Worm (Caenorhabditis elegans) whole organism, midembryonic: Measurements from ENCODE around the gene F14D2.14.

Experiments used
- T22C8.4 ChIP-seq: fragments of 200-800 bp; sonication (Bioruptor generic); IDR thresholded peaks from 2 replicates; pipeline ENCODE4 v1.3.6; 2022; ENCODE audit warnings: missing genetic modification characterization, missing compliant biosample characterization
- cog-1 ChIP-seq: sonication (generic microtip); optimal IDR thresholded peaks from 2 replicates; lab custom pipeline; 2016; ENCODE audit warnings: missing genetic modification characterization, missing compliant biosample characterization
- flt-1 ChIP-seq: fragments of 200-800 bp; sonication (Bioruptor generic); IDR thresholded peaks from 2 replicates; pipeline ENCODE4 v1.3.6; 2022; ENCODE audit warnings: missing genetic modification characterization, missing compliant biosample characterization
- klf-2 ChIP-seq: fragments of 200-800 bp; sonication (Bioruptor generic); conservative IDR thresholded peaks from 2 replicates; pipeline ENCODE4 v1.3.6; 2022; ENCODE audit warnings: missing genetic modification reagents, missing genetic modification characterization, missing compliant biosample characterization
- med-1 ChIP-seq: sonication (generic microtip); optimal IDR thresholded peaks from 2 replicates; lab custom pipeline; 2017; ENCODE audit warnings: missing genetic modification characterization, mild to moderate bottlenecking, missing compliant biosample characterization, antibody characterized with exemption, missing genetic modification reagents; ENCODE audit not compliant: insufficient read depth
- ref-1 ChIP-seq: fragments of 200-800 bp; sonication (Bioruptor generic); conservative IDR thresholded peaks from 2 replicates; pipeline ENCODE4 v1.3.6; 2022; ENCODE audit warnings: missing genetic modification reagents, missing genetic modification characterization, missing compliant biosample characterization
- tab-1 ChIP-seq: fragments of 200-800 bp; sonication (Bioruptor generic); IDR thresholded peaks from 2 replicates; pipeline ENCODE4 v1.3.6; 2022; ENCODE audit warnings: missing genetic modification characterization, missing compliant biosample characterization
- ztf-23 ChIP-seq: fragments of 200-800 bp; sonication (Bioruptor generic); IDR thresholded peaks from 2 replicates; pipeline ENCODE4 v1.3.6; 2022; ENCODE audit warnings: missing genetic modification reagents, missing genetic modification characterization, missing compliant biosample characterization

DNA sequence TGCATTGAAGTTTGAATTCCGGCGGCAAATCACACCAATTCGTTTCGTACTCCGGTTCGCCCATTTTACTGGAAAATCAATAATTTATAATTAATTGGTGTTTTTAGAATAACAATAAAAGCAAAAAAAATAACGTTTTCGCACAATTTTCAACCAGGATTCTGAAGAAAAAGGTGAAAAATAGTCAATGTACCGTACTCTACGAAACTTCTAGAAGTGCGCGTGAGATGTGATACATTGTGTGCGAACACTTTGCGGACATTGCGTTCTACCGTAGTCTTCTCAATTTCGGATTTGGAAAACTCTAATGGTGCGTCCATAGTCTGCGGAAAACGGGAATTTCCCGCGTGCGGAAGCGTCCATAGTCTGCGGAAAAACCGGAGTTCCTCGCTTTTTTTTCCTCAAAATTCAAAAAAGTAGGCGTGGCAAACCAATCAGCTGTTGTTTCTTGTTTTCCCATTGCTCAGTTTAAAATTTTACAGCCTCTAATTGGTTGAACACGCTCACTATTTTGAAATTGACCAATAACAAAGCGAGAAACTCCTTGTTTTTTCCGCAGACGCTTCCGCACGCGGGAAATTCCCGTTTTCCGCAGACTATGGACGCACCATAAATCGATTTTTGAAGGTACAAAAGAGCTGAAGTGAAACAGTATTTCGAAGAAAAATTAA, at the start of gene F14D2.14, which contains the start of gene bath-29:
- TF ChIP-seq tab-1 = no peak
- no peak for TF ChIP-seq med-1 (GFP tag; lab: Kevin White, UChicago)
- no peak for TF ChIP-seq flt-1
- no peak for TF ChIP-seq cog-1 (tag; lab: Kevin White, UChicago)
- TF ChIP-seq klf-2 (GFP tag; lab: Robert Waterston, UW) = no peak
- no peak for TF ChIP-seq ref-1 (GFP tag; lab: Robert Waterston, UW)
- no peak for TF ChIP-seq ztf-23 (GFP tag; lab: Robert Waterston, UW)
- TF ChIP-seq T22C8.4 (GFP tag; lab: Robert Waterston, UW) = no peak
